Worm (Caenorhabditis elegans) whole organism, L2 larva: ENCODE measurements around the gene cuc-1.

Source experiments
- C34F6.9 ChIP-seq: fragments of 150-350 bp; optimal IDR thresholded peaks from 2 replicates; lab custom pipeline; 2014; ENCODE audit warnings: missing biosample characterization, missing genetic modification characterization
- F13H6.1 ChIP-seq: sonication (generic microtip); optimal IDR thresholded peaks from 2 replicates; lab custom pipeline; 2016; ENCODE audit warnings: missing genetic modification characterization, missing compliant biosample characterization
- ZK546.5 ChIP-seq: sonication (generic microtip); optimal IDR thresholded peaks from 2 replicates; lab custom pipeline; 2017; ENCODE audit warnings: missing biosample characterization, missing genetic modification characterization
- ama-1 ChIP-seq: fragments of 150-350 bp; optimal IDR thresholded peaks from 2 replicates; lab custom pipeline; 2018; ENCODE audit warnings: inconsistent platforms
- blmp-1 ChIP-seq: sonication (generic microtip); optimal IDR thresholded peaks from 2 replicates; lab custom pipeline; 2017; ENCODE audit warnings: missing genetic modification characterization, mild to moderate bottlenecking, missing compliant biosample characterization, antibody characterized with exemption, moderate library complexity; ENCODE audit not compliant: insufficient read depth
- mdl-1 ChIP-seq, 2 experiments: fragments of 150-350 bp in 1 of 2; sonication (generic microtip) in 1 of 2; optimal IDR thresholded peaks; 2 replicates each; lab custom pipeline; 2017; ENCODE audit warnings: missing biosample characterization in 2 of 2, missing genetic modification characterization in 2 of 2
- nhr-10 ChIP-seq: sonication (generic microtip); optimal IDR thresholded peaks from 2 replicates; lab custom pipeline; 2017; ENCODE audit warnings: missing biosample characterization, missing genetic modification characterization
- nhr-11 ChIP-seq: fragments of 150-350 bp; optimal IDR thresholded peaks from 2 replicates; lab custom pipeline; 2014; ENCODE audit warnings: missing biosample characterization, missing genetic modification characterization
- nhr-237 ChIP-seq: fragments of 150-350 bp; optimal IDR thresholded peaks from 2 replicates; lab custom pipeline; 2014; ENCODE audit warnings: missing biosample characterization, missing genetic modification characterization
- nhr-6 ChIP-seq: fragments of 150-350 bp; optimal IDR thresholded peaks from 2 replicates; lab custom pipeline; 2014; ENCODE audit warnings: missing biosample characterization, missing genetic modification characterization
- nhr-77 ChIP-seq: fragments of 150-350 bp; optimal IDR thresholded peaks from 2 replicates; lab custom pipeline; 2014; ENCODE audit warnings: missing biosample characterization, missing genetic modification characterization
- peb-1 ChIP-seq: fragments of 150-350 bp; optimal IDR thresholded peaks from 2 replicates; lab custom pipeline; 2014; ENCODE audit warnings: missing biosample characterization, missing genetic modification characterization
- ztf-4 ChIP-seq: fragments of 150-350 bp; optimal IDR thresholded peaks from 2 replicates; lab custom pipeline; 2014; ENCODE audit warnings: missing biosample characterization, missing genetic modification characterization

ce11 chrIII:7889036-7889435 is 28.3 kb upstream of the cuc-1 start:
- TF ChIP-seq peb-1 (tag; lab: Kevin White, UChicago) (no peak), C34F6.9 (tag; lab: Kevin White, UChicago) (no peak), ZK546.5 (tag; lab: Kevin White, UChicago) (no peak), blmp-1 (tag; lab: Kevin White, UChicago) (no peak), F13H6.1 (no peak), nhr-11 (tag; lab: Kevin White, UChicago) (no peak), nhr-77 (no peak), ztf-4 (no peak), mdl-1 (tag; optimal IDR thresholded peaks at IDR 0.05; lab: Kevin White, UChicago) (no peak), nhr-6 (tag; lab: Kevin White, UChicago) (no peak), nhr-10 (no peak), ama-1 (lab: Kevin White, UChicago) (no peak), nhr-237 (no peak)
